Fruit fly (Drosophila melanogaster) whole organism, adult: ENCODE measurements around the gene CG17167.
A peak's percentile ranks its signal among the peaks of the same experiment; 100 is the strongest.

Experiments
- CG11617 ChIP-seq: fragments of 200-800 bp; sonication (Bioruptor generic); optimal IDR thresholded peaks from 2 replicates; lab custom pipeline; 2017; ENCODE audit warnings: mild to moderate bottlenecking, missing biosample characterization, missing genetic modification reagents, missing genetic modification characterization
- CG12768 ChIP-seq: fragments of 200-800 bp; sonication (Bioruptor generic); optimal IDR thresholded peaks from 2 replicates; lab custom pipeline; 2017; ENCODE audit warnings: missing biosample characterization, missing genetic modification characterization, mild to moderate bottlenecking, moderate library complexity, missing genetic modification reagents
- CG14711 ChIP-seq: fragments of 200-800 bp; sonication (Bioruptor generic); optimal IDR thresholded peaks from 2 replicates; lab custom pipeline; 2018; ENCODE audit warnings: missing biosample characterization, mild to moderate bottlenecking, missing genetic modification characterization, moderate library complexity
- CG1620 ChIP-seq: fragments of 200-800 bp; sonication (Bioruptor generic); optimal IDR thresholded peaks from 2 replicates; lab custom pipeline; 2016; ENCODE audit warnings: missing biosample characterization, missing genetic modification characterization
- CG33017 ChIP-seq: fragments of 200-800 bp; sonication (Bioruptor generic); optimal IDR thresholded peaks from 2 replicates; lab custom pipeline; 2018; ENCODE audit warnings: missing biosample characterization, mild to moderate bottlenecking, missing genetic modification characterization, moderate library complexity
- CG5204 ChIP-seq: fragments of 200-800 bp; sonication (Bioruptor generic); optimal IDR thresholded peaks from 2 replicates; lab custom pipeline; 2016; ENCODE audit warnings: missing biosample characterization, missing genetic modification characterization
- CG7045 ChIP-seq: fragments of 200-800 bp; sonication (Bioruptor generic); optimal IDR thresholded peaks from 2 replicates; lab custom pipeline; 2017; ENCODE audit warnings: missing biosample characterization, mild to moderate bottlenecking, missing genetic modification characterization
- CG7101 ChIP-seq: fragments of 200-800 bp; sonication (Bioruptor generic); optimal IDR thresholded peaks from 2 replicates; lab custom pipeline; 2018; ENCODE audit warnings: missing biosample characterization, mild to moderate bottlenecking, missing genetic modification characterization, moderate library complexity
- Clk ChIP-seq: fragments of 200-800 bp; sonication (Bioruptor generic); optimal IDR thresholded peaks from 2 replicates; lab custom pipeline; 2017; ENCODE audit warnings: missing biosample characterization, missing genetic modification characterization
- Crg-1 ChIP-seq: fragments of 200-800 bp; sonication (Bioruptor generic); optimal IDR thresholded peaks from 2 replicates; lab custom pipeline; 2016; ENCODE audit warnings: missing biosample characterization, missing genetic modification characterization
- Hr96 ChIP-seq: fragments of 200-800 bp; sonication (Bioruptor generic); optimal IDR thresholded peaks from 2 replicates; lab custom pipeline; 2016; ENCODE audit warnings: missing biosample characterization, missing genetic modification characterization
- Mnt ChIP-seq: fragments of 200-800 bp; sonication (Bioruptor generic); optimal IDR thresholded peaks from 2 replicates; lab custom pipeline; 2016; ENCODE audit warnings: missing biosample characterization, mild to moderate bottlenecking, missing genetic modification characterization
- bab1 ChIP-seq: fragments of 200-800 bp; sonication (Bioruptor generic); optimal IDR thresholded peaks from 3 replicates; lab custom pipeline; 2019; ENCODE audit warnings: missing biosample characterization, mild to moderate bottlenecking, missing genetic modification characterization, moderate library complexity
- cic ChIP-seq: fragments of 200-800 bp; sonication (Bioruptor generic); optimal IDR thresholded peaks from 2 replicates; lab custom pipeline; 2017; ENCODE audit warnings: missing biosample characterization, mild to moderate bottlenecking, missing genetic modification characterization, moderate library complexity
- cnc ChIP-seq, 2 experiments: fragments of >200 bp; optimal IDR thresholded peaks; 2 replicates each; lab custom pipeline; 2017
- kay ChIP-seq: fragments of 200-800 bp; sonication (Bioruptor generic); peaks from one replicate; lab custom pipeline; 2016; ENCODE audit warnings: missing biosample characterization, missing genetic modification characterization, borderline replicate concordance
- ovo ChIP-seq: fragments of 200-800 bp; sonication (Bioruptor generic); optimal IDR thresholded peaks from 2 replicates; lab custom pipeline; 2016; ENCODE audit warnings: missing biosample characterization, missing genetic modification characterization
- pad ChIP-seq: fragments of 200-800 bp; sonication (Bioruptor generic); optimal IDR thresholded peaks from 3 replicates; lab custom pipeline; 2017; ENCODE audit warnings: missing biosample characterization, missing genetic modification characterization, mild to moderate bottlenecking, moderate library complexity, missing genetic modification reagents
- tj ChIP-seq: fragments of 200-800 bp; sonication (Bioruptor generic); optimal IDR thresholded peaks from 3 replicates; lab custom pipeline; 2017; ENCODE audit warnings: missing biosample characterization, mild to moderate bottlenecking, missing genetic modification characterization, moderate library complexity
- toe ChIP-seq: fragments of 200-800 bp; sonication (Bioruptor generic); optimal IDR thresholded peaks from 2 replicates; lab custom pipeline; 2016; ENCODE audit warnings: missing biosample characterization, missing genetic modification characterization

Gene CG17167

DNA sequence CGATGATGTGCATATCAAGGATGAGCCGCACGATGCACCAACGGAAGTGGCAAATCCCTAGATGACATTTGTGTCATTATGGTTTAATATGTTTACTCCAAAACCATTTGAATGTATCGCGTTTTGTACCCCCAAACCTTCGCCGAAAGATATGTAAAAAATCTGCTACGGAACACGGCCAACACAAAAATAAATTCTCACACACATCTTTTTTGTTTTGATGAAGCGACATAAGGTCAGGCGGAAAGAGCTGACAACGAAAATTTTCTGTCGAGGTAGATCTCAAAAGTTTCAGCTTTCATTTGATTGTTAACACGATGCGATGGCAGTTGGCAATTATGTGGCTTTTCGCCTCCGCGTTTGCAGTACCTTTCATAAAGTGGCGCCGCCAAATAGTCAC, 16.3 kb downstream of the CG17167 start, which contains the start of gene CG17169:
Gene CG17169 (plus strand): TSS at position 301 of the 400 bp plus-strand sequence.
- TF ChIP-seq toe (no peak), CG33017 (tag; lab: Kevin White, UChicago) (no peak), CG1620 (GFP tag; lab: Kevin White, UChicago) (no peak), CG14711 (tag; lab: Kevin White, UChicago) (no peak), tj (peak; percentile 80), cnc (optimal IDR thresholded peaks at IDR 0.05; lab: Kevin White, UChicago) (no peak), CG11617 (no peak), kay (GFP tag; lab: Kevin White, UChicago) (no peak)

DNA sequence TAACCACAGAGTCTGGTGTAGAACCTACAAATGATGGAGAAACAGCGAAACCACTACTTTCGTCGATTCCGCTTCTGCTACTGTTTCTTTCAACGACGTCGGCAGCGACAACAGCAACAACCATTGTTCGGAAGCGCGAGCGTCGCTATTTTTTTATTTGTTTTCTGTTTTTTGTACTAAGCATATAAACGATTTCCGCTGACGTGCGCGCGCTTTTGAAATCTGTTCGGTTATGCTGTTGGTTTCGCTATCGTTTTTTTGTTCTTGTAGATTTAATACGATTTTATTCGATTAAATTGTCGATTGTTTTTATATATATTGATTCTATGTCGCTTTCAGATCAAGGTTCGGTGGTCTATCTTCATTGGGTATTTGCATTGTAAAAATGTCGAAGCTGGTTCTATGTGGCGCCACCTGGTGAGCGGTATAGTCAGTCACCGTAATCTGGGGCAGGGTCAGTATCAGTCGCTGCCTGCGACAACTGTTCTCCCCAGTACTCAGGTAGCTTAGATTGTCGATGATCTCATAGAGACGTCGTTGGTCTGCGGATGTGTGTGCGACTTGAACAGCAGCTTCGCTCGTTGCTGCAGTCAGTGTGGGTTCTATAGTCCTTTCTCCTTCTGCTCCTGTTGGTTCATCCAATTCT, 21.1 kb downstream of the CG17167 start:
- TF ChIP-seq tj = peak; percentile 92
- no peak for TF ChIP-seq CG5204
- TF ChIP-seq CG7101 (tag; lab: Kevin White, UChicago) = no peak
- TF ChIP-seq Crg-1 (GFP tag; lab: Kevin White, UChicago) = no peak
- TF ChIP-seq kay (GFP tag; lab: Kevin White, UChicago) = no peak
- no peak for TF ChIP-seq Hr96 (GFP tag; lab: Kevin White, UChicago)

DNA sequence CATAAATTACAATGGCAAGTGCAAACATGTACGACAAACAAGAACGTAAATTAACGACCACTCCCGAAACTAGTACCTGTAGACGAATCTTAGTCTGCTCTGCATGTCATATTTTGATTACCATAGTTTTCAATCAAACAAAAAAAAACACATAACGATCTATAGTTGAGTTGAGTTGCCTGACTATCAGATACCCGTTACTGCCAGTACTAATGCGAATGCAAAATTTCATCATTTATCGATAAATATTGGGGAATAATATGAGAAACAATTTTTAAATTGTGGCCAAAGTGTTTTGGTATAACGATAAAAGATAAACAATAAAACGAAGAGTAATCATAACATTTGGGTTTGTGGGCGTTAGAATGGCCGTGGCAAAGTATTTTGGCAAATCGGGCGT, 22.4 kb downstream of the CG17167 start:
- TF ChIP-seq tj = no peak
- peak; percentile 26 for TF ChIP-seq kay (GFP tag; lab: Kevin White, UChicago)

dm6 chrX:23091289-23091688, 23.2 kb downstream of the CG17167 start:
- TF ChIP-seq CG11617 (no peak), CG33017 (tag; lab: Kevin White, UChicago) (no peak)

- TF ChIP-seq ovo (GFP tag; lab: Kevin White, UChicago) (no peak), CG11617 (no peak), Clk (no peak), tj (no peak), CG33017 (tag; lab: Kevin White, UChicago) (no peak), pad (GFP tag; lab: Kevin White, UChicago) (no peak), CG12768 (no peak), cic (GFP tag; lab: Kevin White, UChicago) (no peak), CG1620 (GFP tag; lab: Kevin White, UChicago) (no peak), kay (GFP tag; lab: Kevin White, UChicago) (no peak)
Measured at dm6 chrX:23091811-23092210, 23.7 kb downstream of the CG17167 start.

DNA sequence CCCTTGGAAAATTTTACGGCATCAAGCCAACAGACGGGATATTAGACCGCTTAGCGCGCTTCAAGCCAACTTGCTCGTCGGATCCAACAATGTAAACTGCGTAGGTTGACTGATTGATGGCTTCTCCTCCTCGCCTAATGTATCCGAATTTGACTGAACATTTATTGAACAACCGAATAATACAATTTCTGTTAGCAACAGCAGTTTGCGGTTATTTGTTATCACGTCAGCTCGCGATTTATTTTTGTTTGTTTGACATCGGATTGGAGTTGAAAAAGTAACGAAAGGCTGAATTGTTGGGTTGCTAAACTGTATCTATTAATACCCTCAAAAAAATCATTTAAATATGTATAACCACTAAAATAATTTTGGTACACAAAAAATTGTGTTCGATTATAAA, 24.4 kb downstream of the CG17167 start, which contains the start of gene CG17159:
Gene CG17159 (minus strand): TSS at position 101 of the 400 bp plus-strand sequence.
- no peak for TF ChIP-seq pad (GFP tag; lab: Kevin White, UChicago)
- TF ChIP-seq CG33017 (tag; lab: Kevin White, UChicago) = no peak
- TF ChIP-seq cnc (optimal IDR thresholded peaks at IDR 0.05; lab: Kevin White, UChicago) = no peak
- no peak for TF ChIP-seq Hr96 (GFP tag; lab: Kevin White, UChicago)
- TF ChIP-seq tj = no peak
- no peak for TF ChIP-seq CG5204
- TF ChIP-seq Crg-1 (GFP tag; lab: Kevin White, UChicago) = no peak
- no peak for TF ChIP-seq CG1620 (GFP tag; lab: Kevin White, UChicago)
- TF ChIP-seq CG14711 (tag; lab: Kevin White, UChicago) = no peak
- no peak for TF ChIP-seq kay (GFP tag; lab: Kevin White, UChicago)
- TF ChIP-seq cic (GFP tag; lab: Kevin White, UChicago) = no peak
- no peak for TF ChIP-seq CG12768
- TF ChIP-seq toe = no peak
- TF ChIP-seq CG7101 (tag; lab: Kevin White, UChicago) = no peak
- TF ChIP-seq bab1 = no peak
- TF ChIP-seq ovo (GFP tag; lab: Kevin White, UChicago) = no peak
- TF ChIP-seq Clk = no peak
- TF ChIP-seq CG7045 (GFP tag; lab: Kevin White, UChicago) = no peak
- no peak for TF ChIP-seq Mnt
- no peak for TF ChIP-seq CG11617

- TF ChIP-seq bab1 (peak; percentile 25), CG7101 (tag; lab: Kevin White, UChicago) (no peak), ovo (GFP tag; lab: Kevin White, UChicago) (peak; percentile 20), pad (GFP tag; lab: Kevin White, UChicago) (peak; percentile 25), CG14711 (tag; lab: Kevin White, UChicago) (no peak), cnc (optimal IDR thresholded peaks at IDR 0.05; lab: Kevin White, UChicago) (no peak), Mnt (no peak)
Measured at dm6 chrX:23096117-23096817, 28.2 kb downstream of the CG17167 start, which contains the start of gene CG17162. Gene CG17162 (minus strand): TSS chrX:23096735.
